Fruit fly (Drosophila melanogaster) whole organism: ENCODE data around the gene CG4596.

Experiments used
- psq ChIP-seq: fragments of >200 bp; optimal IDR thresholded peaks from 2 replicates; lab custom pipeline; 2017
- usp ChIP-seq: fragments of >200 bp; optimal IDR thresholded peaks from 2 replicates; lab custom pipeline; 2017; ENCODE audit warnings: missing biosample characterization, missing genetic modification characterization, mixed read lengths

DNA sequence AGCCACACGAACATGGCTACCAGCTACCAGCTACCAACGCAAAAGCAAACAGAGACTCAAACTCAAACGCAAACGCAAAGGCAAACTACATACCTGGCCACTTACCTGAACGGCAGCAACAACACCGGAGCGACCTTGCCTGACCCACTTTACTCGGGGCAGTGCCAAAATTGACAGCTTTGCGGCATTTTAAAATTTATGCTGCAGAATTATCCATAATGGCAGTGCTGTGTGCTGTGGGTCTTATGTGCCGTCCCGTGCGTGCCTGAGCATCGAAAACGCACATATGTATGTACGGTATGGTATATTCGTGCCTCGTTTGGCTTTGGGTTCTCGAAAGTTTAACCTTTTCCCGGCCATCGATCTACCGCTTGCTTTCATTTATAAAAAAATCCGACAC is 44.1 kb upstream of the CG4596 start:
- TF ChIP-seq psq (lab: Kevin White, UChicago) (no peak), usp (no peak)
